Fruit fly (Drosophila melanogaster) whole organism, wandering third instar larva: ENCODE data around the gene Trissin.

Experiments used
- Abd-B ChIP-seq: fragments of >200 bp; optimal IDR thresholded peaks from 2 replicates; lab custom pipeline; 2017; ENCODE audit warnings: missing biosample characterization, missing genetic modification characterization
- Dfd ChIP-seq: fragments of >200 bp; optimal IDR thresholded peaks from 2 replicates; lab custom pipeline; 2017; ENCODE audit warnings: missing biosample characterization, missing genetic modification characterization
- Hnf4 ChIP-seq: fragments of 200-800 bp; sonication (Bioruptor generic); optimal IDR thresholded peaks from 2 replicates; lab custom pipeline; 2016; ENCODE audit warnings: missing biosample characterization, mild to moderate bottlenecking, missing genetic modification characterization
- Hr78 ChIP-seq: fragments of >200 bp; optimal IDR thresholded peaks from 2 replicates; lab custom pipeline; 2017; ENCODE audit warnings: missing biosample characterization, missing genetic modification characterization
- OdsH ChIP-seq: fragments of 200-800 bp; sonication (Bioruptor generic); optimal IDR thresholded peaks from 2 replicates; lab custom pipeline; 2016; ENCODE audit warnings: missing biosample characterization, mild to moderate bottlenecking, missing genetic modification characterization
- br ChIP-seq: fragments of 200-800 bp; sonication (Bioruptor generic); optimal IDR thresholded peaks from 2 replicates; lab custom pipeline; 2016; ENCODE audit warnings: missing biosample characterization, missing genetic modification characterization
- dl ChIP-seq, 2 experiments: fragments of 175-275, 200-275 bp in 1 of 2; fragments of 200-275 bp in 1 of 2; sonication (Bioruptor generic); optimal IDR thresholded peaks; lab custom pipeline; 2018; ENCODE audit warnings: mild to moderate bottlenecking in 2 of 2, missing biosample characterization in 2 of 2, missing genetic modification characterization in 2 of 2, moderate library complexity in 2 of 2; ENCODE audit not compliant: partially characterized antibody in 2 of 2, insufficient read depth in 1 of 2
- dmrt93B ChIP-seq: fragments of 200-800 bp; sonication (Bioruptor generic); optimal IDR thresholded peaks from 2 replicates; lab custom pipeline; 2018; ENCODE audit warnings: missing biosample characterization, mild to moderate bottlenecking, missing genetic modification characterization
- dsf ChIP-seq: sonication (Bioruptor generic); optimal IDR thresholded peaks from 2 replicates; lab custom pipeline; 2016; ENCODE audit warnings: missing biosample characterization, missing genetic modification characterization, borderline replicate concordance
- fru ChIP-seq: fragments of 200-800 bp; sonication (Bioruptor generic); optimal IDR thresholded peaks from 3 replicates; lab custom pipeline; 2016; ENCODE audit warnings: missing biosample characterization, mild to moderate bottlenecking, missing genetic modification characterization
- lola ChIP-seq: fragments of >200 bp; optimal IDR thresholded peaks from 2 replicates; lab custom pipeline; 2017; ENCODE audit warnings: missing biosample characterization, missing genetic modification characterization
- sv ChIP-seq: fragments of 200-800 bp; sonication (Bioruptor generic); optimal IDR thresholded peaks from 3 replicates; lab custom pipeline; 2016; ENCODE audit warnings: missing biosample characterization, missing genetic modification characterization
- usp ChIP-seq: fragments of >200 bp; optimal IDR thresholded peaks from 2 replicates; lab custom pipeline; 2017; ENCODE audit warnings: missing biosample characterization, missing genetic modification characterization

DNA sequence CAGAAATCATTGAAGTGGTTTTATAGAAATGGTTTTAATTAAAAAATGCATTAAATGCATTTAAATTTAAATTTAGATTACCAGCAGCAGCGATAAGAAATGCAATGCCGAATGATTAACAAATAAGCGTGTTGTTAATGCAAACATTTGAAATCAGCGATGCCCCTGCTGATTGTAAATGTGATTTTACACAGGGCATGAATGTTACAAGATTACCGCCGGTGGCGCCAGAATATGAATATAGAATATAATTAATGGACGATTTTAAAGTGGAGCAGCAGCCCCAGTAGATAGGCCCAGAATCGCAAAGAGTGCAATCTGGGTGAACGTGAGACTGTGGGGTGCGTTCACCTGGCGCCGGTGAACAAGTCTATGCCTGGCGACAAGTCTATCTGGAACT, 39.0 kb downstream of the Trissin start:
- no peak for TF ChIP-seq dmrt93B (GFP tag; lab: Kevin White, UChicago)
- no peak for TF ChIP-seq usp (GFP tag; lab: Kevin White, UChicago)
- no peak for TF ChIP-seq Abd-B
- no peak for TF ChIP-seq Dfd (GFP tag; lab: Kevin White, UChicago)
- TF ChIP-seq dl (GFP tag; optimal IDR thresholded peaks at IDR 0.05; lab: Kevin White, UChicago; ENCODE audit: insufficient read depth in 1 of 2, partially characterized antibody in 2 of 2): no peak
- TF ChIP-seq OdsH (GFP tag; lab: Kevin White, UChicago): no peak
- TF ChIP-seq br (GFP tag; lab: Kevin White, UChicago): no peak
- no peak for TF ChIP-seq dsf (GFP tag; lab: Kevin White, UChicago)
- TF ChIP-seq sv (GFP tag; lab: Kevin White, UChicago): no peak
- TF ChIP-seq lola: no peak
- no peak for TF ChIP-seq Hr78 (GFP tag; lab: Kevin White, UChicago)
- no peak for TF ChIP-seq Hnf4 (GFP tag; lab: Kevin White, UChicago)
- no peak for TF ChIP-seq fru (GFP tag; lab: Kevin White, UChicago)
